Worm (Caenorhabditis elegans): Measurements from ENCODE around the gene F57G12.2.

The F57G12.2 gene

DNA sequence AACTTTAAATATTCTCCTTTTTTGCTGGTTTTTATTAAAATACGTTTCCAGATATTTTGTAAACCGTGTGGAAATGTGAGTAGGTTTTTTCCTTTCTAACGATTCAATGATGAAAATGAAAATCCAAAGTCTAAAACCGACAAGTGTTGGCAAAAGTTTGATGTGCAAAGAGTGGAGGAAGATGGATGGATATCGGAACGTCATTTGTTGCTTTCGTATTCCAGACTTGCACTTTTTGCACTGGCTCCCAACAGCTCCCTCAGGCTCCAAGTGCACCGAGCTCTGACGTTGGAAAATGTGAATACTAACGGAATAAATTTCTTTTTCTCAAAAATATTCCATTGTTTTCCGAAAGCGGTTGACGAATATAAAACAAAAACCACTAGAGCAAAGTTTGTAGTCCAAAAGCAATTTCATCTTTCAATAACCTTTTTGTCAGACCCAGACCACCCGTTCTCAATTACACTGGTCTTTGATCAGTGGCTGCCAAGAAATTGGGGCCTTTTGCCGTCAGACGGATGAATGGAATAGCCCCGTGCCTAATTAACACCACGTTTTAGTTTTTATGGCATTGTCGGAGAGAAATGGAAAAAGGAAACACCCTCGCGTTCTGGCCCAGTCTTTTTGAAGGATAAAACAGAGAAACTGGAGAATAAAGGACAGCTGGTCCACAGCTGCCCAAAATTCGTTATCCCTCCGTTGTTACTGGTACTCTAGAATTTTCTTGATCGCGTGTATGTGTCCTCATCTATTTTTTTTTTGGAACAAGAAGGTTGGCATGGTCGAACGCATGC is 23.0 kb upstream of the F57G12.2 start:
- no peak for TF ChIP-seq ztf-4 (tag; optimal IDR thresholded peaks at IDR 0.05)
- TF ChIP-seq unc-39 (tag; optimal IDR thresholded peaks at IDR 0.05) = no peak
- no peak for TF ChIP-seq elt-1 (tag; optimal IDR thresholded peaks at IDR 0.05)
- no peak for TF ChIP-seq nhr-237 (tag; optimal IDR thresholded peaks at IDR 0.05)
- no peak for TF ChIP-seq mdl-1 (tag; optimal IDR thresholded peaks at IDR 0.05)
- TF ChIP-seq elt-3 (tag; optimal IDR thresholded peaks at IDR 0.05) = no peak
- TF ChIP-seq sem-4 (tag; optimal IDR thresholded peaks at IDR 0.05) = peak; percentile 60
- TF ChIP-seq lin-11 (tag; optimal IDR thresholded peaks at IDR 0.05) = no peak
- TF ChIP-seq unc-62 (GFP tag; optimal IDR thresholded peaks at IDR 0.05) = peak; percentile 14
- TF ChIP-seq nhr-11 (tag; optimal IDR thresholded peaks at IDR 0.05) = no peak
- TF ChIP-seq zag-1 (tag; optimal IDR thresholded peaks at IDR 0.05) = peak; percentile 47
- TF ChIP-seq unc-55 (GFP tag; optimal IDR thresholded peaks at IDR 0.05) = peak; percentile 40
- TF ChIP-seq R02D3.7 (tag; optimal IDR thresholded peaks at IDR 0.05) = no peak
- no peak for TF ChIP-seq lsy-2 (tag; optimal IDR thresholded peaks at IDR 0.05)
- no peak for TF ChIP-seq dmd-4 (tag; optimal IDR thresholded peaks at IDR 0.05)
- TF ChIP-seq sma-3 (GFP tag; optimal IDR thresholded peaks at IDR 0.05) = no peak
- TF ChIP-seq peb-1 (tag; optimal IDR thresholded peaks at IDR 0.05) = no peak
- TF ChIP-seq sma-9 (GFP tag; optimal IDR thresholded peaks at IDR 0.05) = peak; percentile 2
- no peak for TF ChIP-seq sma-9 (tag; optimal IDR thresholded peaks at IDR 0.05)
- no peak for TF ChIP-seq snpc-4 (tag; optimal IDR thresholded peaks at IDR 0.05)
- peak; percentile 36 for TF ChIP-seq nhr-129 (tag; optimal IDR thresholded peaks at IDR 0.05)
- TF ChIP-seq nhr-21 (tag; optimal IDR thresholded peaks at IDR 0.05) = no peak
- TF ChIP-seq Y55F3AM.14 (GFP tag; optimal IDR thresholded peaks at IDR 0.05) = no peak
- no peak for TF ChIP-seq ztf-1 (GFP tag; conservative IDR thresholded peaks at IDR 0.05)

ce11 chrX:12181606-12182005 is 21.8 kb upstream of the F57G12.2 start:
- TF ChIP-seq sma-9 (GFP tag; optimal IDR thresholded peaks at IDR 0.05) (peak; percentile 10), sma-9 (tag; optimal IDR thresholded peaks at IDR 0.05) (no peak), R02D3.7 (tag; optimal IDR thresholded peaks at IDR 0.05) (no peak), nhr-11 (tag; optimal IDR thresholded peaks at IDR 0.05) (no peak)

DNA sequence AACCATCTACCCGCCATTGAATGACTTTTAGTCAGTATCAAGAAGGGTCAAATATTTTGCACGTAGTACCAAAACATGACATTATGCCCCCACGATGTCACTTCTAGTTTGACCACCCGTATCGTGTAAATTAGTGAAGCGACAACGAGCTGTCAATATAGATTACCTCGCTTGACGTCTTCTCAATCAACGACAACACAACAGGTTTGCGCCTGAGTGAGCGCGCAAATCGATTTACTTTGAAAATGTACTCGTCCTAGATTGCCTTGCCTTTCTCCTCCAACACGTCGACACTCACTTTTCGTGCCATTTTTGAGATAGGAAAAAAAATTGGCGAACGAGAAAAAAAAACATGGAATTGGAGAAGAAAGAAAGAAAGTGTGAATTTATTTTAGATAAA is 20.8 kb upstream of the F57G12.2 start:
- TF ChIP-seq snpc-4 (tag; optimal IDR thresholded peaks at IDR 0.05) = no peak
- TF ChIP-seq nhr-12 (tag; optimal IDR thresholded peaks at IDR 0.05) = no peak
- TF ChIP-seq nhr-21 (tag; optimal IDR thresholded peaks at IDR 0.05) = peak; percentile 60
- TF ChIP-seq sem-4 (tag; optimal IDR thresholded peaks at IDR 0.05) = peak; percentile 35
- peak; percentile 40 for TF ChIP-seq F13H6.1 (tag; optimal IDR thresholded peaks at IDR 0.05)
- no peak for TF ChIP-seq ztf-4 (tag; optimal IDR thresholded peaks at IDR 0.05)
- TF ChIP-seq nhr-25 (tag; optimal IDR thresholded peaks at IDR 0.05) = peak; percentile 91
- TF ChIP-seq nhr-6 (tag; optimal IDR thresholded peaks at IDR 0.05) = no peak
- TF ChIP-seq ceh-16 (tag; optimal IDR thresholded peaks at IDR 0.05) = peak; percentile 62
- no peak for TF ChIP-seq nhr-77 (tag; optimal IDR thresholded peaks at IDR 0.05)
- peak in 1 of 2 experiments; percentile 18 for TF ChIP-seq mdl-1 (tag; optimal IDR thresholded peaks at IDR 0.05)
- peak; percentile 44 for TF ChIP-seq sma-3 (GFP tag; optimal IDR thresholded peaks at IDR 0.05)
- TF ChIP-seq blmp-1 (tag; optimal IDR thresholded peaks at IDR 0.05; ENCODE audit: insufficient read depth) = peak; percentile 67
- peak; percentile 66 for TF ChIP-seq nhr-129 (tag; optimal IDR thresholded peaks at IDR 0.05)
- peak; percentile 8 for TF ChIP-seq gmeb-1 (tag; optimal IDR thresholded peaks at IDR 0.05)
- TF ChIP-seq unc-62 (GFP tag; optimal IDR thresholded peaks at IDR 0.05) = no peak
- no peak for TF ChIP-seq mab-5 (tag; optimal IDR thresholded peaks at IDR 0.05)
- TF ChIP-seq crh-2 (tag; optimal IDR thresholded peaks at IDR 0.05) = peak; percentile 42
- TF ChIP-seq ZK546.5 (tag; optimal IDR thresholded peaks at IDR 0.05) = no peak
- no peak for TF ChIP-seq R02D3.7 (tag; optimal IDR thresholded peaks at IDR 0.05)
- TF ChIP-seq sma-9 (GFP tag; optimal IDR thresholded peaks at IDR 0.05) = peak; percentile 73
- no peak for TF ChIP-seq sma-9 (tag; optimal IDR thresholded peaks at IDR 0.05)
- TF ChIP-seq mbf-1 (tag; optimal IDR thresholded peaks at IDR 0.05) = no peak
- no peak for TF ChIP-seq ceh-82 (tag; optimal IDR thresholded peaks at IDR 0.05)
- no peak for TF ChIP-seq unc-39 (tag; optimal IDR thresholded peaks at IDR 0.05)
- TF ChIP-seq C34F6.9 (tag; optimal IDR thresholded peaks at IDR 0.05) = peak; percentile 43

Measured in whole organism, L2 larva.